Worm (Caenorhabditis elegans): ENCODE results near the gene F09C12.2.
"Not testable (repeated sequence)": the region's sequence is repeated elsewhere in the genome, so short reads cannot be mapped to it uniquely, and the experiment has no call there.

Gene F09C12.2

DNA sequence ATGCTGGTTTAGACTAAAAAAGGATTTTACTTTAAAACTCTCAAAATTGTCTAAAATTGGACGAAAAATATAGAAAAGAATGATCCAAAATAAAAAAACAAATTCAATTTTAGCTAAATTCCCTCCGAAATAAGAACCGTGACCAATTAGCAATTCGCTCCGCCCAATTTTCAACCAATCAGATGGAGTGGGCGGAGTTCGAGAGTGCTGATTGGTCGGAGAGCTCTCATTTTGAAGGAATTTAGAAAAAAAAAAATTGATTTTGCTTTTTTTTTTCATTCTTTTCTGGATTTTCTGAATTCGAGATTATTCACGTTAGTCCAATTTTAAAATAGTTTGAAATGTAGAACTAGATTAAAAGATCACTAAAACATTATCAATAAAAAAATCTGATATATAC, 10.8 kb upstream of the F09C12.2 start:
- no peak for TF ChIP-seq unc-62 (GFP tag; optimal IDR thresholded peaks at IDR 0.05)

DNA sequence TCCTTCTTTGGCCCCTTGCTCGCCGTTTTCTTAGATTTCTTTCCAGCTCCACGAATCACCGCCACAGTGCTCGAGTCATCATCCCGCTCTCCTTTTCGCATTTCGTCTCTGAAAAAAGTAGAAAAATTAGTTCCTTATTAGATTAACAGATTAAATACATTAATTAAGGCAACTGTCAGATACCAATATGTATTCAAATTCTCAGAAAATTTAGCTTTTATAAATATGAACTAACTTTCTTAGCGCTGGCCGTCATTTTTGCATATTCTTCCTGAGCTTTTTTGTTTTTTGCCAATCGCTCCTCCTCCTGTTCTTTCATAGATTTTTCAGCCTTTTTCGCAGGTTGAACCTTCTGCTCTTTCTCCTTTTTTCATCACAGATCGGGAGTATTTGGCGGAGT, 10.2 kb upstream of the F09C12.2 start, which contains the start of gene C04G6.6:
Gene C04G6.6 (minus strand): TSS at position 101 of the 400 bp plus-strand sequence.
- TF ChIP-seq unc-62 (GFP tag; optimal IDR thresholded peaks at IDR 0.05): no peak

DNA sequence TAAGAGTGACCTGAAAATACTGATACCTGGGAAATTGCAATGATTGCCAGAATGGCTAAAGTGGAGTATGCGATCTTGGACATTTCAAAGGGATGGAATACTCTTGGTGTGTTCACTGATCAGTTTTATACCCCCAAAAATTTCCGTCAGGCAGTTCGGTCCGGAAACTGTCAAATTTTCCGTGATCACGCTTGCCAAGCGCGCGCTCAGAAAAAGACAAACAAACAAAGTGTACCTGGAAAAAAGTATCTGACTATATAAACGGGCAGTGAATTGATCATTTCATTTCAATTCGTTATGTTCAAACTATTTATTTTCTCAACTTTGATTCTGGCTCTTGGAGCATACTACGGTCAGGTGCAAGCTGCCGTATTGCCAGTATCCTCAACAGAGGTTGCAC, 8.1 kb upstream of the F09C12.2 start, which contains the start of the genes idpb-3 and idpb-1:
Gene idpb-3 (minus strand): TSS at position 101 of the 400 bp plus-strand sequence.
Gene idpb-1 (plus strand): TSS at position 284 of the 400 bp plus-strand sequence.
- no peak for TF ChIP-seq unc-62 (GFP tag; optimal IDR thresholded peaks at IDR 0.05)

DNA sequence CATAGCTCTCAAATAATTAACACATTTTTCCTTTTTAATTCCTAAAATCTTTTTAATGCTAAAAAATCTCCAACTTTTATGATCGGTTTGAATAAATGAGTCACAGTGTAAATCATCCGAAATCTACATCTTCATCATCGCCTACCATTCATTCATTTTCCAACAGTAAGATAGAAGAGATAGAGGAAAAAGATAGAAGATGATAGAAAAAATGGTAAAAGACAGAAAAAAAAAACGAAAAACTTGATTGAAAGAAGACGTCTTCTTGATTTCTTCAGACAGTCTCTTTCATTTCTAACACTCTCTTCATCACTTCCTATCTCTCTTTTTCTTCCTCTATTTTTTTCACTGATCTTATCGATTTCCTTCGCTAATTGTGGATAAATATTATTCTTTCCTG, 6.6 kb upstream of the F09C12.2 start:
- TF ChIP-seq unc-62 (GFP tag; optimal IDR thresholded peaks at IDR 0.05): no peak

DNA sequence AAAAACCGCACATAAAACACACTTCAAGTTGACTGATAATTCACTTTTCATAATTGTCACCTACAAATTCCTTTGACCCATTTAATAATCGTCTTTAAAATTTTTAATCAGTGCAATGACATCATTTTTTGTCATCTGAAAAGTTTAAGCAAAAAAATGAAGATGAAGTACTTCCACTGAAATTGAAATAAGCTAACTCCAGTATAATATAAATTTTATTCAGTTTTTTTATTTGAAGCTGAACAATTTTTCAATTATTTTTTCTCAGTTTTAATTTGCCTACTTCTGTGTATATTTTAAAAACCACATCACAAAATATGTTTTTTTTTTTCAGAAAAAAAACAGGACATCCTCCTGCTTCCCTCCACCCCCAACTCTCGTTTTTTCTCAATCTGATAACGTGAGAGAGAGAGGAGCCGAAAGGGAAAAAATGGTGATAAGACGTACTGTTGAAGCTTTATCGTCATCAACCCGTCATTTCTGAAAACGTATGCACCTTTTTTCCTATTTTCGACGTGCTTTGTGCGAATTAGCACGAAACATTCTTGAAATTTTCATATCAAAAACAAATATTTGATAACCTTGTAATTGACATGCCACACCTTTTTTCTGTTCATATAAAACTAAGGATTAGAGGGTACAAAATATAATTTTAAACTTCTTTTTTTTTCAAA, 5.9 kb upstream of the F09C12.2 start, which contains the start of the genes C04G6.11 and mpk-2:
Gene C04G6.11 (minus strand): TSS at position 51 of the 674 bp plus-strand sequence.
Gene mpk-2 (plus strand): TSS at position 335 of the 674 bp plus-strand sequence.
- no peak for TF ChIP-seq unc-62 (GFP tag; optimal IDR thresholded peaks at IDR 0.05)

DNA sequence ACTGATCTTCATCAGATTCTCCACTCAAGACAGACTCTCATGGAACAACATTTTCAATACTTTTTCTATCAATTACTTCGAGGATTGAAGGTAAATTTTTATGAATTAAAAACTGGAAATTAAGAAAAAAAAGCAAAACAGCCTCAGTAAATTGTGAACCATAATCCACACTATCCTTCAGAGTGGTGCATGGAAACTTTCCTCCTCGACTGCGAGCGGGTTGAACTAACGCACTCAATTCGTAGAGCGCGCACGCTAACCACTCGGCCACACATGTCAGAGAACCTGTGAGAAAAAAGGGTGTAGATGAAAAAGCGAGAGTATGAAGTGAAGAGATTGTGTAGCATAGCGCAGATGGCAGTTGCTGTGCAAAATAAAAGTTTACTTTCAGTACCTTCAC, 4.8 kb upstream of the F09C12.2 start:
- TF ChIP-seq unc-62 (GFP tag; optimal IDR thresholded peaks at IDR 0.05): no peak

DNA sequence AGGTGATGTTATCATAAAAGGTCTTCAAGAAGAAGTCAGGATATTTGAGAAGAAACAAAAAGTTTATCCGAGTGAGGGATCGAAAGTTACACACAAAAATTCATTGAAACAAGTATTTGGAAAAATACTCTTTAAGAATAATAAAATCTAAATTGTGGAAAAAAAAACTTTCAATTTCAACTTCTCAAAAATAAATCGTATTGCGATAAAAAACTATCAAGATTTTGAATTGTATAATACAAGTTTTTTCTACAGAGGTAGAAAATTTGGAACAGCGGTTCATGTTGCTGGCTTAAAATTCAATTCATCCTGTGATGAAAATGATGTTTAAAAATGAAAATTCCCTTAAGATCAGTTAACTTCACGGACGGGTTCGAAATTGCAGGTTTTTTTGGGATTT, 2.3 kb downstream of the F09C12.2 start, which contains the start of gene F09C12.8:
Gene F09C12.8 (plus strand): TSS at position 301 of the 400 bp plus-strand sequence.
- no peak for TF ChIP-seq unc-62 (GFP tag; optimal IDR thresholded peaks at IDR 0.05)

DNA sequence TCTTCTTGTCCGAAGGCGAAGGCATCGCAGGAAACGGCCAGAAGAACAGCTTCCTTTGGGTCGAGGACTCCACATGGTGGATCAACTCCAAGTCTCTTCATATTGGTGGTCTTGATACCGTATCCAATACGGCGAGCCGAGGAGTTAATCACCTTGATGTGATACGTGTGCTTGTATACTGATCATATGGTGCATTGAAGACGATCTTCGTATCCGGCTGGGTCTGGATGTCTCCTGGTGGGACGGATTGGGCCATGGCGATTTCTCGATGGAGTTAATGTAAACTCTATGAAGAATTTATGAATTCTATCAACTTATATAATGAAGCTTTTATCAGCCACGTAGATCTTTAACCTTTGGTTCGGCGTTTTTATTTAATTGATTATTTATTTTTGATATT, 5.4 kb downstream of the F09C12.2 start, which contains the start of gene msp-74:
Gene msp-74 (minus strand): TSS at position 101 of the 400 bp plus-strand sequence.
- TF ChIP-seq unc-62 (GFP tag; optimal IDR thresholded peaks at IDR 0.05): not testable (repeated sequence)

DNA sequence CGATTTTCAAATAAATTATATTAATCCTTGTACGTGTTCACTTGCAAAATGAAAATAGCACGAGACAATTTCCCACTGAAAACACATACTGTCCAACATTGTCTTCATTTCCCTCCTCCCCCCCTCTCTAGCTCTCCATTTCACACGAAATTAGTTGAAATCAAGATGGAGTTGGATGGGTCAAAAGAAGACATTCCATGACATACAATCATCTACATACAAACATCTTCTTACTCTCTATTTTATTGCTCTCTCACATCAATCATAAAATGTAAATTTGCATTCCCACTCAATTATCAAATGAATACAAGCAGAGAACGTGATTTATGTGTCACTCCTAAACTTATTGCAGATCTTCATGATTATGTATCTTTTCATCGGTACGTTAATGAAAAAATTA, 5.9 kb downstream of the F09C12.2 start, which contains the start of gene srsy-1:
Gene srsy-1 (plus strand): TSS at position 301 of the 400 bp plus-strand sequence.
- no peak for TF ChIP-seq unc-62 (GFP tag; optimal IDR thresholded peaks at IDR 0.05)

DNA sequence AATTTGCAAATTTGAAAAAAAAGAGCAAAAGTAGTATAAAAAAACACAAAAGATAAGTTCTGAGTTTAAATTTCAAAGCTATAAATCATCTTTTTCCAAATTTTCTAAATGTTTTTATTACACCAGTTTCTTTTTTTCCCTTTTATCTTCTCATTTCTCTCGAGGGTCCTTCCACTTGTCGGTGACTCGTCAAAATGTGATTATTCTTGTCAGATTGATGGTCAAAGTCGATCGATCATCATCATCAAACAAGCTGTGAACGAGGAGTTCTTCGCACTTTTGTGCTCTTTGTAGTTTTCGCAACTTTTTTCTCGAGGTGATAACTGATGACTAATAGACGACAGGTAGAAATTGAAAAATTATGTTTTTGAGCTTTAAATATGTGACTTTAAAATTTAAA, 10.8 kb downstream of the F09C12.2 start:
- TF ChIP-seq unc-62 (GFP tag; optimal IDR thresholded peaks at IDR 0.05): no peak

DNA sequence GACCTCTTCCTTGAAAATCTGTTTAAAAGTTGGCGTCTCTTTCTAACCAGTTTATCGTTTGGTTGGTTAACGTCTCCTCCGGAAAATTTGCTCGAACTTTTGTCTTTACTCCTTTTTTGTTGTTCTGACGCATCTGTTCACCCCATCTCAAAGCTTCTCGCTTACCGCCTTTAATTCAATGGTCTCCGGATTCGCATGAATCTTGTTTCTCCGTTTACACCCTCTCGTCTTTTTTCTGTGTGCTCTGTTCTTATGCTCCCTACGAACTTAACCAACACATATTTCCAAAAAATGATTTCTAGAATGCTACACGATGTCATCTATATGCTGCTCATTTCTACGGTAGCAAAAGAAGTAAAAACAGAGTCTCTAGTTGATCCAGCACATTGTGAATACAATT, 20.3 kb downstream of the F09C12.2 start, which contains the start of gene lgc-56:
Gene lgc-56 (plus strand): TSS at position 301 of the 400 bp plus-strand sequence.
- no peak for TF ChIP-seq unc-62 (GFP tag; optimal IDR thresholded peaks at IDR 0.05)

DNA sequence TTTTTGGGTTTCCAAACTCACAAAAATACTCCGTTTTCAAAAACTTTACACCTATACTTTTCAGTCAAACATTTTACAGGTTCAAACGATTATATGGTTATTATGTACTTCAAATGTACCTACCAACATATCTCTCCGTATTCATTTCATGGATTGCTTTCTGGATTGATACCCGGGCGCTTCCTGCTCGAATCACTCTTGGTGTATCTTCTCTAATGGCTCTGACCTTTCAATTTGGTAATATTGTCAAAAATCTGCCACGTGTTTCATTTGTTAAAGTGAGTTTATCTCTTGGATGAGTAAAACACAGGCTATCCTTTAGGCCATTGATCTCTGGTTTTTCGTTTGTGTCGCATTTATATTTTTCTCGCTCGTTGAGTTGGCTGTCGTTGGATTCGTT, 22.0 kb downstream of the F09C12.2 start:
- no peak for TF ChIP-seq unc-62 (GFP tag; optimal IDR thresholded peaks at IDR 0.05)

DNA sequence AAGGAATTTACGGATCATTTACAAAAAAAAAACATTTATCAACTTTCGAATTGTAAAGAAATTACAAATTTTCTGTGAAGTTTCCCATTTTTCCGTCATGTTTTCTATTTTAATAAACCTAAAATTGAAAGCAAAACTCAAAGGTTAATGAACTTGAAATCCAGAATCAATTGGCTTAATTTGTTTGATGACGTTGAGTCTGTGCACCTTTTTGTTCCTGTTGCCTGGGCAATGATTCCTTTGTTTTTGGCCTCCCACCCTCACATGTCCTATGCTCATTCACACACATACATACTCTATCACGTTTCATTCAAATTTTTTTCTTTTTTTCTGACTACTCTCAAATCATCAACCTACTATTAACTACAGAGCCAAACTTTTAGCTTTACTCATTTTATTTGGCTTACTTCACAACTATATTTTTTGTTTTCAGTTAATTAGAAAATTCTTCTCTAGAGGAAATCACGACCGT, 26.5 kb downstream of the F09C12.2 start, which contains the start of gene F58A6.2:
Gene F58A6.2 (plus strand): TSS at position 422 of the 472 bp plus-strand sequence.
- no peak for TF ChIP-seq unc-62 (GFP tag; optimal IDR thresholded peaks at IDR 0.05)

DNA sequence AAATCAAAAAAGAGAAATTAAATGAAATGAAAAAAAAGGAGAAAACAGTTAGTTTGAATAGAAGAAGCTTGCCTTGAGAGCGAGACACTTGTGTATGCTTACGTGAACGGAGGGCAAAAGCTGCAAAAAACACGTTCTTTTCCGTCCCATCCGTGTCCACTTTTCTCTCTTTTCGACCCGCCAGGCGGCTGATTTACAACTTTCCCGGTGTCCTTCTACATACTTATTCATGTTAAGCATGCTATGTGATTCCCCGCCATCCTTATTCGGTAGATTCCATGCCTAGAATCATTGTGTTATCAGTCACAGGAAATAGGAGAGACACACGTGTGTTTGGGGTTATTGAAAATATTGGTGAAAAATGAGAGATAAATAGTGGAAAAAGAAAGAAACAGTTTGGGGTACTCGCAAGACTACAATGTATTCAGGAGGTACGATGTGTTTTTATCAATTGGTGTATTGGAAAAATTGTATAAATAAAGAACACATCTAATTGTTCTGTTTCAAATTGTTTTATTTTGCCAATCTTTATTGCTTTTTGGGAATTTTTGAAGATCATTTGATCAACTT, 32.2 kb downstream of the F09C12.2 start, which contains the start of gene nas-29:
Gene nas-29 (minus strand): TSS at position 92 of the 570 bp plus-strand sequence.
- TF ChIP-seq unc-62 (GFP tag; optimal IDR thresholded peaks at IDR 0.05): no peak

DNA sequence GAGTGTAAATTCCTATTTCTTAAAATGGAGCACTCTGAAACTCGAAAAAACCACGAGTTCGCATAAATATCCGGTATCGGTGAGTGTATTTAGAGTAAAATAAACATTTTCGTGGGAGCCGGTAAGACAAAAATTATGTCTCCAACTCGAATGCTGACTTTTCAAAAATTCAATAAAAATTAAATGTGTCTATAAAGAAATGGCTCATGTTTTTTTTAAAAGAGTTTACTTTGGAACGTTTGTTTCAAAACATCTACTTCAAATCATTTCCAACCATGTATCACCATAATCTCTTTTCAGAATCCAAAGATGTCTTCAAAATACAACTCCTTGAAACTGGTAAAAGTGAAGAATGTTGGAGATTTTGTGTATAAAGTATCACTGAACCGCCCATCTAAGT, 32.8 kb downstream of the F09C12.2 start, which contains the start of gene F58A6.1:
Gene F58A6.1 (plus strand): TSS at position 301 of the 400 bp plus-strand sequence.
- TF ChIP-seq unc-62 (GFP tag; optimal IDR thresholded peaks at IDR 0.05): no peak

DNA sequence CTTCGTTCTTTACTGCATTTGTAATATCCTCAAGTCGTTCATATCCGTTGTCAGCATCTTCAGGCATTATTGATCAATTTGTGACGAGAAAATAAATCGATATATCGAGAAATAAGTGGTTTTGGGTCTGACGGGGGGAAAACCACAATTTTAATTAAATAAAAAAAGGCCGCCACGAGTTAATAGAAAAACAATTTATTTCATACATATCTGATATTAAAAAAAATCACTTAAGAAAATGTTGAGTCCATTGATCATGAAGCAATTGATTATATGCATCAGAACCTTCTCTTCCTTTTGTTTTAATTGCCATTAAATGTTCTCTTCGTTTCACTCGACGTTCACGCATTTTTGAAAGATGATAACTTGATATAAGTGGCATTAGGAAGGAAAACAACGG, 38.5 kb downstream of the F09C12.2 start, which contains the start of gene F58A6.5:
Gene F58A6.5 (minus strand): TSS at position 101 of the 400 bp plus-strand sequence.
- no peak for TF ChIP-seq unc-62 (GFP tag; optimal IDR thresholded peaks at IDR 0.05)
